Fruit fly (Drosophila melanogaster) S2 (cell line): Measurements from ENCODE around the gene Cpr23B.

Experiments used
- CG8478 ChIP-seq: fragments of >200 bp; optimal IDR thresholded peaks from 2 replicates; lab custom pipeline; 2018
- CTCF ChIP-seq, 2 experiments: fragments of >200 bp; optimal IDR thresholded peaks; 2 replicates each; lab custom pipeline; 2018

DNA sequence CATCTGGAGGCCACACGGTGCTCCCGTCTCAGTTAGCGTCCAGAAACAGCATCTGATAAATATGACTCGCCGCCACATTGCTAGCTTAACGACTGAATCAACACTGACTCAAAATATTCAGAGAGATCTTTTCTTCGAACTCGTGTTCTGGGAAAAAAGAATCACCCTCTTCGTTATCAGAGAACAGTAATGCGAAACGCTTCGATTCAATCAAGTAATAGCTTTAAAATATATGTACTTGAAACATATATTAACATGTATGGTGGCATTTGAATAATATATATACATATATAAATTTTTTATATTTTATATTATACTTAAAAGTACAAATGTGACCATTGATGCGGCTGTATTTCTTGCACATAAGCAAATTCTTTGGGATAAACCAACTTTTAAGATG, 7.4 kb downstream of the Cpr23B start, which contains the start of gene CG18557:
- no peak for TF ChIP-seq CG8478 (lab: Kevin White, UChicago)
- no peak for TF ChIP-seq CTCF (optimal IDR thresholded peaks at IDR 0.05; lab: Kevin White, UChicago)
